Fruit fly (Drosophila melanogaster): ENCODE measurements around the gene ValRS-m.

ValRS-m gene

dm6 chr3L:8974478-8975477, 10.2 kb upstream of the ValRS-m start, which contains the start of the genes pix and Srp68 (continued):
- TF ChIP-seq BEAF-32 (GFP tag; optimal IDR thresholded peaks at IDR 0.05) (peak; percentile 97), CG1832 (GFP tag; optimal IDR thresholded peaks at IDR 0.05) (no peak), CG6654 (GFP tag; optimal IDR thresholded peaks at IDR 0.05) (no peak), CG4707 (GFP tag; optimal IDR thresholded peaks at IDR 0.05) (no peak), Hmr (GFP tag; optimal IDR thresholded peaks at IDR 0.05) (no peak), bsh (GFP tag; optimal IDR thresholded peaks at IDR 0.05) (peak in 1 of 2 experiments; percentile 36), chinmo (GFP tag; IDR thresholded peaks at IDR 0.05; ENCODE audit: partially characterized antibody) (no peak), Gsc (GFP tag; IDR thresholded peaks at IDR 0.05) (no peak), CG15011 (GFP tag; optimal IDR thresholded peaks at IDR 0.05) (no peak), CG13287 (GFP tag; IDR thresholded peaks at IDR 0.05; ENCODE audit: partially characterized antibody) (peak; percentile 85), zf30C (GFP tag; optimal IDR thresholded peaks at IDR 0.05) (no peak), pzg (GFP tag; optimal IDR thresholded peaks at IDR 0.05) (peak; percentile 45), Usf (GFP tag; optimal IDR thresholded peaks at IDR 0.05) (peak; percentile 44), CG4360 (GFP tag; IDR thresholded peaks at IDR 0.05) (no peak), Optix (GFP tag; IDR thresholded peaks at IDR 0.05) (no peak), sob (GFP tag; IDR thresholded peaks at IDR 0.05) (peak; percentile 66), CG14667 (GFP tag; IDR thresholded peaks at IDR 0.05) (0 out of 2 replicates have a peak, but pooled peaks have one; percentile 43), Drgx (GFP tag; IDR thresholded peaks at IDR 0.05) (no peak), D19A (tag; optimal IDR thresholded peaks at IDR 0.05) (no peak), aop (GFP tag; IDR thresholded peaks at IDR 0.05) (no peak), nau (GFP tag; optimal IDR thresholded peaks at IDR 0.05) (no peak), fd96Cb (tag; optimal IDR thresholded peaks at IDR 0.05) (peak; percentile 47), Hr3 (GFP tag; optimal IDR thresholded peaks at IDR 0.05) (peak; percentile 74), Chrac-16 (GFP tag; optimal IDR thresholded peaks at IDR 0.05) (peak; percentile 75), vnd (GFP tag; IDR thresholded peaks at IDR 0.05; ENCODE audit: partially characterized antibody) (peak; percentile 87), btn (GFP tag; optimal IDR thresholded peaks at IDR 0.05) (no peak), CG4820 (GFP tag; optimal IDR thresholded peaks at IDR 0.05) (peak; percentile 37), slp2 (GFP tag; optimal IDR thresholded peaks at IDR 0.05) (peak; percentile 28), ssp (GFP tag; IDR thresholded peaks at IDR 0.05) (no peak), CG9437 (GFP tag; optimal IDR thresholded peaks at IDR 0.05) (peak; percentile 62), CG15479 (GFP tag; optimal IDR thresholded peaks at IDR 0.05) (no peak), CG31441 (GFP tag; IDR thresholded peaks at IDR 0.05) (no peak), Rx (GFP tag; IDR thresholded peaks at IDR 0.05) (no peak), lab (GFP tag; optimal IDR thresholded peaks at IDR 0.05) (no peak), CG32532 (GFP tag; IDR thresholded peaks at IDR 0.05) (0 out of 2 replicates have a peak, but pooled peaks have one; percentile 29), CG12769 (tag; optimal IDR thresholded peaks at IDR 0.05) (no peak), pho (GFP tag; optimal IDR thresholded peaks at IDR 0.05) (peak; percentile 54), Aef1 (GFP tag; IDR thresholded peaks at IDR 0.05) (no peak; the same call in 2 of the 3 replicates), prd (optimal IDR thresholded peaks at IDR 0.05) (no peak), prd (GFP tag; IDR thresholded peaks at IDR 0.05) (peak; percentile 49), CG14965 (GFP tag; optimal IDR thresholded peaks at IDR 0.05; ENCODE audit: borderline replicate concordance) (no peak), onecut (GFP tag; IDR thresholded peaks at IDR 0.05) (0 out of 2 replicates have a peak, but pooled peaks have one; percentile 17), CG10321 (GFP tag; IDR thresholded peaks at IDR 0.05) (no peak), CG4424 (GFP tag; optimal IDR thresholded peaks at IDR 0.05) (peak; percentile 74), CG17186 (GFP tag; optimal IDR thresholded peaks at IDR 0.05) (no peak), z (GFP tag; IDR thresholded peaks at IDR 0.05) (no peak), CG14050 (GFP tag; IDR thresholded peaks at IDR 0.05) (no peak), CG17361 (GFP tag; IDR thresholded peaks at IDR 0.05) (peak; percentile 88)

Measured in whole organism, embryonic.